Worm (Caenorhabditis elegans): Measurements from ENCODE around the gene C09G12.17.

C09G12.17 gene

DNA sequence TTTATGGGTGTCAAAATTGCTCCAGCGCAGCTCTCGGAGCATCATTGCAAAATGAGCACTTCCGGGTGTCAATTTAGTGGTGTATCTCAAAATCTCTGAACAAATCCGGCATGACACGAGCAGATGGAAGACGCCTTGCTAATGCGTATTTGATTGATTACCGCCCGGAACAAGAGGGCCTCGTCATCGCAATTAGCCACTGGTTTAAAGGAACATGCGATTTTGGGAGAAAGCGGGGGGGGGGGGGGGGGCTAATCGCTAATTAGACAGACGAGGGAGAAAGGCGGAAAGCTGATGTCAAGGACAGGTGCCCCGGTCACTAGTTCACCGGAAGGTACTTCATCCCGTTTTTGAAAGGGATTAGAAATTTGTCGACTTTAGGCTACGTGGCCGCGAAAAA is 25.5 kb upstream of the C09G12.17 start:
- TF ChIP-seq nhr-237 (tag; optimal IDR thresholded peaks at IDR 0.05) (no peak), ceh-43 (GFP tag; optimal IDR thresholded peaks at IDR 0.05) (peak; percentile 77), snpc-4 (tag; optimal IDR thresholded peaks at IDR 0.05) (no peak), sptf-1 (tag; optimal IDR thresholded peaks at IDR 0.05) (peak; percentile 48), mep-1 (tag; optimal IDR thresholded peaks at IDR 0.05) (no peak), nhr-2 (tag; optimal IDR thresholded peaks at IDR 0.05) (peak; percentile 29), unc-39 (tag; optimal IDR thresholded peaks at IDR 0.05) (no peak), ham-2 (GFP tag; optimal IDR thresholded peaks at IDR 0.05) (peak; percentile 84), hlh-1 (tag; optimal IDR thresholded peaks at IDR 0.05) (no peak), flh-1 (GFP tag; optimal IDR thresholded peaks at IDR 0.05) (no peak), ces-1 (GFP tag; optimal IDR thresholded peaks at IDR 0.05) (peak; percentile 68), drap-1 (GFP tag; optimal IDR thresholded peaks at IDR 0.05) (peak; percentile 43), bed-3 (GFP tag; optimal IDR thresholded peaks at IDR 0.05) (no peak), lin-32 (GFP tag; optimal IDR thresholded peaks at IDR 0.05) (peak; percentile 60), mls-2 (tag; optimal IDR thresholded peaks at IDR 0.05) (peak; percentile 84), unc-62 (GFP tag; optimal IDR thresholded peaks at IDR 0.05) (peak; percentile 75), blmp-1 (tag; optimal IDR thresholded peaks at IDR 0.05) (no peak), ztf-11 (tag; optimal IDR thresholded peaks at IDR 0.05) (no peak), tbx-8 (GFP tag; optimal IDR thresholded peaks at IDR 0.05) (peak; percentile 36), M03D4.4 (tag; optimal IDR thresholded peaks at IDR 0.05) (peak; percentile 29), ceh-39 (tag; optimal IDR thresholded peaks at IDR 0.05) (no peak), cnd-1 (tag; optimal IDR thresholded peaks at IDR 0.05) (peak; percentile 67)

DNA sequence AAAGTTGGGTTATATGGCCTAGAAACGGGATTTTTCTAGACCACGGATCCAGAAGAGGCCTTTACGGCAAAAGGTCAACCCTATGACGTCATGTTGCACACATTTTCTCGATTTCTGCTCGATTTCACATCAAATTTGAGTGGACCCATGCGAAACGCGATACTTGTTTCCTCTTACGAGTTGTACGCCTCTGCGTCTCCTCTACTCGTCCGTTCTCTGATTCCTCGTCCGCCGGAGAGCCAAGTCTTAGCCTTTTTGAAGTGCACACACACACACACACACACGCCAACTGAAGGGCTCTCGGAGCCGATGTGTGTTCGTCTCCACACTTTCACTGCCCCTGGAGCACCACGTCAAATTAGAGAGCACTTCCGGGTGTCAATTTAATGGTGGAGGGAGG is 24.7 kb upstream of the C09G12.17 start:
- TF ChIP-seq sem-2 (GFP tag; optimal IDR thresholded peaks at IDR 0.05) (peak; percentile 7), zip-8 (tag; optimal IDR thresholded peaks at IDR 0.05) (peak; percentile 18), ces-1 (GFP tag; optimal IDR thresholded peaks at IDR 0.05) (peak; percentile 10), sptf-1 (tag; optimal IDR thresholded peaks at IDR 0.05) (no peak), pha-4 (tag; optimal IDR thresholded peaks at IDR 0.05) (peak; percentile 11), cnd-1 (tag; optimal IDR thresholded peaks at IDR 0.05) (peak; percentile 19), ztf-11 (tag; optimal IDR thresholded peaks at IDR 0.05) (peak; percentile 47), unc-39 (tag; optimal IDR thresholded peaks at IDR 0.05) (peak; percentile 11), elt-3 (tag; optimal IDR thresholded peaks at IDR 0.05) (no peak)

- TF ChIP-seq lin-13 (tag; optimal IDR thresholded peaks at IDR 0.05) = no peak
- no peak for TF ChIP-seq elt-3 (tag; optimal IDR thresholded peaks at IDR 0.05)
- TF ChIP-seq drap-1 (GFP tag; optimal IDR thresholded peaks at IDR 0.05) = no peak
- no peak for TF ChIP-seq nhr-76 (tag; optimal IDR thresholded peaks at IDR 0.05)
- TF ChIP-seq unc-120 (tag; optimal IDR thresholded peaks at IDR 0.05; ENCODE audit: poor library complexity, severe bottlenecking) = no peak
- no peak for TF ChIP-seq ztf-11 (tag; optimal IDR thresholded peaks at IDR 0.05)
- TF ChIP-seq sptf-1 (tag; optimal IDR thresholded peaks at IDR 0.05) = no peak
- TF ChIP-seq hlh-1 (tag; optimal IDR thresholded peaks at IDR 0.05) = no peak
These were observed 24.1 kb upstream of the C09G12.17 start for ce11 chrIV:3520374-3520773.

- no peak for TF ChIP-seq ceh-39 (tag; optimal IDR thresholded peaks at IDR 0.05)
- no peak for TF ChIP-seq lin-13 (tag; optimal IDR thresholded peaks at IDR 0.05)
- no peak for TF ChIP-seq zip-8 (tag; optimal IDR thresholded peaks at IDR 0.05)
- TF ChIP-seq unc-120 (tag; optimal IDR thresholded peaks at IDR 0.05; ENCODE audit: poor library complexity, severe bottlenecking) = peak; percentile 39
- TF ChIP-seq pha-4 (tag; optimal IDR thresholded peaks at IDR 0.05) = peak; percentile 34
- TF ChIP-seq elt-3 (tag; optimal IDR thresholded peaks at IDR 0.05) = no peak
- TF ChIP-seq mep-1 (tag; optimal IDR thresholded peaks at IDR 0.05) = no peak
- TF ChIP-seq hlh-1 (tag; optimal IDR thresholded peaks at IDR 0.05) = no peak
- no peak for TF ChIP-seq nhr-28 (tag; optimal IDR thresholded peaks at IDR 0.05)
- TF ChIP-seq unc-39 (tag; optimal IDR thresholded peaks at IDR 0.05) = no peak
- no peak for TF ChIP-seq elt-1 (tag; optimal IDR thresholded peaks at IDR 0.05; ENCODE audit: borderline replicate concordance, insufficient read depth)
- no peak for TF ChIP-seq nhr-12 (tag; optimal IDR thresholded peaks at IDR 0.05)
- TF ChIP-seq blmp-1 (tag; optimal IDR thresholded peaks at IDR 0.05) = peak; percentile 59
- TF ChIP-seq nhr-237 (tag; optimal IDR thresholded peaks at IDR 0.05) = no peak
- no peak for TF ChIP-seq bed-3 (GFP tag; optimal IDR thresholded peaks at IDR 0.05)
- TF ChIP-seq ces-1 (GFP tag; optimal IDR thresholded peaks at IDR 0.05) = peak; percentile 52
These were observed 23.1 kb upstream of the C09G12.17 start for ce11 chrIV:3519352-3519751.

ce11 chrIV:3517582-3517981 is 21.3 kb upstream of the C09G12.17 start:
- no peak for TF ChIP-seq ztf-11 (tag; optimal IDR thresholded peaks at IDR 0.05)
- no peak for TF ChIP-seq ces-1 (GFP tag; optimal IDR thresholded peaks at IDR 0.05)
- no peak for TF ChIP-seq mls-2 (tag; optimal IDR thresholded peaks at IDR 0.05)
- no peak for TF ChIP-seq lin-13 (tag; optimal IDR thresholded peaks at IDR 0.05)
- TF ChIP-seq tbx-8 (GFP tag; optimal IDR thresholded peaks at IDR 0.05) = no peak
- TF ChIP-seq mab-5 (tag; optimal IDR thresholded peaks at IDR 0.05) = no peak
- TF ChIP-seq drap-1 (GFP tag; optimal IDR thresholded peaks at IDR 0.05) = no peak
- no peak for TF ChIP-seq nhr-2 (tag; optimal IDR thresholded peaks at IDR 0.05)
- no peak for TF ChIP-seq blmp-1 (tag; optimal IDR thresholded peaks at IDR 0.05)
- TF ChIP-seq M03D4.4 (tag; optimal IDR thresholded peaks at IDR 0.05) = no peak
- no peak for TF ChIP-seq nhr-76 (tag; optimal IDR thresholded peaks at IDR 0.05)
- TF ChIP-seq mep-1 (tag; optimal IDR thresholded peaks at IDR 0.05) = no peak
- TF ChIP-seq hlh-1 (tag; optimal IDR thresholded peaks at IDR 0.05) = no peak
- no peak for TF ChIP-seq pha-4 (tag; optimal IDR thresholded peaks at IDR 0.05)

Data from whole organism, mixed stage, embryonic.